Fruit fly (Drosophila melanogaster) whole organism, embryonic: ENCODE results near the gene BORCS6.

Experiments used
- Antp ChIP-seq: fragments of 200-800 bp; sonication (Bioruptor generic); optimal IDR thresholded peaks from 3 replicates; lab custom pipeline; 2016; ENCODE audit warnings: missing biosample characterization, missing genetic modification characterization
- Atf6 ChIP-seq: fragments of 200-800 bp; sonication (Bioruptor generic); IDR thresholded peaks from 2 replicates; pipeline ENCODE4 v1.3.6; 2022; ENCODE audit warnings: missing biosample characterization, missing genetic modification characterization
- CG10979 ChIP-seq: fragments of 200-800 bp; sonication (Bioruptor generic); optimal IDR thresholded peaks from 2 replicates; lab custom pipeline; 2018; ENCODE audit warnings: missing biosample characterization, mild to moderate bottlenecking, missing genetic modification characterization, moderate library complexity
- CG11398 ChIP-seq: fragments of 200-800 bp; sonication (Bioruptor generic); optimal IDR thresholded peaks from 2 replicates; lab custom pipeline; 2016; ENCODE audit warnings: missing biosample characterization, missing genetic modification characterization
- CG12942 ChIP-seq: fragments of 200-800 bp; sonication (Bioruptor generic); optimal IDR thresholded peaks from 3 replicates; lab custom pipeline; 2016; ENCODE audit warnings: missing biosample characterization, missing genetic modification characterization
- CG1602 ChIP-seq: fragments of 200-800 bp; sonication (Bioruptor generic); optimal IDR thresholded peaks from 3 replicates; lab custom pipeline; 2016; ENCODE audit warnings: missing biosample characterization, missing genetic modification characterization
- CG1603 ChIP-seq: fragments of 200-800 bp; sonication (Bioruptor generic); optimal IDR thresholded peaks from 2 replicates; lab custom pipeline; 2019; ENCODE audit warnings: missing biosample characterization, mild to moderate bottlenecking, missing genetic modification characterization, moderate library complexity
- CG17328 ChIP-seq: fragments of 200-800 bp; sonication (Bioruptor generic); IDR thresholded peaks from 2 replicates; pipeline ENCODE4 v1.3.6; 2022; ENCODE audit warnings: missing biosample characterization, missing genetic modification characterization
- CG1792 ChIP-seq: fragments of 200-800 bp; sonication (Bioruptor generic); optimal IDR thresholded peaks from 2 replicates; lab custom pipeline; 2016; ENCODE audit warnings: missing biosample characterization, missing genetic modification characterization
- CG31224 ChIP-seq: fragments of 200-800 bp; sonication (Bioruptor generic); IDR thresholded peaks from 2 replicates; pipeline ENCODE4 v1.3.6; 2022; ENCODE audit warnings: missing biosample characterization, missing genetic modification characterization
- CG32767 ChIP-seq: fragments of 200-800 bp; sonication (Bioruptor generic); IDR thresholded peaks from 2 replicates; pipeline ENCODE4 v1.3.6; 2022; ENCODE audit warnings: missing biosample characterization, missing genetic modification characterization
- CG34422 ChIP-seq: fragments of 200-800 bp; sonication (Bioruptor generic); IDR thresholded peaks from 3 replicates; pipeline ENCODE4 v1.3.6; 2022; ENCODE audit warnings: missing biosample characterization, missing genetic modification characterization
- CG42726 ChIP-seq: fragments of 200-800 bp; sonication (Bioruptor generic); IDR thresholded peaks from 2 replicates; pipeline ENCODE4 v1.3.6; 2022; ENCODE audit warnings: missing biosample characterization, missing genetic modification characterization; ENCODE audit not compliant: partially characterized antibody
- CG6654 ChIP-seq: fragments of 200-800 bp; sonication (Bioruptor generic); optimal IDR thresholded peaks from 2 replicates; lab custom pipeline; 2017; ENCODE audit warnings: missing biosample characterization, mild to moderate bottlenecking, missing genetic modification characterization
- CG6791 ChIP-seq: fragments of 200-800 bp; sonication (Bioruptor generic); IDR thresholded peaks from 3 replicates; pipeline ENCODE4 v1.3.6; 2022; ENCODE audit warnings: missing biosample characterization, missing genetic modification characterization; ENCODE audit not compliant: partially characterized antibody
- CG6813 ChIP-seq: fragments of 200-800 bp; sonication (Bioruptor generic); optimal IDR thresholded peaks from 2 replicates; lab custom pipeline; 2017; ENCODE audit warnings: missing biosample characterization, missing genetic modification characterization, mild to moderate bottlenecking, moderate library complexity, missing genetic modification reagents
- CkIIα-i1 ChIP-seq: fragments of 200-800 bp; sonication (Bioruptor generic); IDR thresholded peaks from 2 replicates; pipeline ENCODE4 v1.3.6; 2022; ENCODE audit warnings: missing biosample characterization, missing genetic modification characterization
- D ChIP-seq, 2 experiments: fragments of 200-800 bp in 1 of 2; fragments of >200 bp in 1 of 2; sonication (Bioruptor generic) in 1 of 2; optimal IDR thresholded peaks; 2 replicates in 1 of 2; 3 replicates in 1 of 2; lab custom pipeline; 2017; ENCODE audit warnings: mild to moderate bottlenecking in 1 of 2, missing biosample characterization in 1 of 2, missing genetic modification characterization in 1 of 2, missing genetic modification reagents in 1 of 2
- Dref ChIP-seq: fragments of 200-800 bp; sonication (Bioruptor generic); IDR thresholded peaks from 2 replicates; pipeline ENCODE4 v1.3.6; 2022; ENCODE audit warnings: missing biosample characterization, missing genetic modification characterization
- Ets97D ChIP-seq: fragments of 200-800 bp; sonication (Bioruptor generic); optimal IDR thresholded peaks from 3 replicates; lab custom pipeline; 2016; ENCODE audit warnings: missing biosample characterization, missing genetic modification characterization
- HLH3B ChIP-seq: fragments of 200-800 bp; sonication (Bioruptor generic); IDR thresholded peaks from 2 replicates; pipeline ENCODE4 v1.3.6; 2022; ENCODE audit warnings: missing biosample characterization, missing genetic modification characterization
- Lpt ChIP-seq: fragments of >200 bp; optimal IDR thresholded peaks from 2 replicates; lab custom pipeline; 2018; ENCODE audit warnings: missing biosample characterization, missing genetic modification characterization
- MESR4 ChIP-seq: fragments of 200-800 bp; sonication (Bioruptor generic); optimal IDR thresholded peaks from 2 replicates; lab custom pipeline; 2018; ENCODE audit warnings: missing biosample characterization, mild to moderate bottlenecking, missing genetic modification characterization, moderate library complexity
- Ptx1 ChIP-seq: fragments of 200-800 bp; sonication (Bioruptor generic); IDR thresholded peaks from 2 replicates; pipeline ENCODE4 v1.3.6; 2022; ENCODE audit warnings: missing biosample characterization, missing genetic modification characterization
- TFAM ChIP-seq: fragments of 200-800 bp; sonication (Bioruptor generic); optimal IDR thresholded peaks from 2 replicates; lab custom pipeline; 2017; ENCODE audit warnings: missing biosample characterization, missing genetic modification characterization, inconsistent platforms
- Taf1 ChIP-seq: fragments of 200-800 bp; sonication (Bioruptor generic); IDR thresholded peaks from 2 replicates; pipeline ENCODE4 v1.3.6; 2022; ENCODE audit warnings: missing biosample characterization, missing genetic modification characterization
- bowl ChIP-seq: fragments of 200-800 bp; sonication (Bioruptor generic); IDR thresholded peaks from 2 replicates; pipeline ENCODE4 v1.3.6; 2022; ENCODE audit warnings: missing biosample characterization, missing genetic modification characterization
- cato ChIP-seq: fragments of 200-800 bp; sonication (Bioruptor generic); optimal IDR thresholded peaks from 2 replicates; lab custom pipeline; 2016; ENCODE audit warnings: missing biosample characterization, missing genetic modification characterization, borderline replicate concordance
- crc ChIP-seq: fragments of 200-800 bp; sonication (Bioruptor generic); optimal IDR thresholded peaks from 2 replicates; lab custom pipeline; 2016; ENCODE audit warnings: missing biosample characterization, missing genetic modification characterization
- crol ChIP-seq: fragments of 200-800 bp; sonication (Bioruptor generic); IDR thresholded peaks from 2 replicates; pipeline ENCODE4 v1.3.6; 2022; ENCODE audit warnings: missing biosample characterization, missing genetic modification characterization
- dan ChIP-seq: fragments of 200-800 bp; sonication (Bioruptor generic); IDR thresholded peaks from 2 replicates; pipeline ENCODE4 v1.3.6; 2022; ENCODE audit warnings: missing biosample characterization, missing genetic modification characterization
- danr ChIP-seq: fragments of 200-800 bp; sonication (Bioruptor generic); IDR thresholded peaks from 2 replicates; pipeline ENCODE4 v1.3.6; 2022; ENCODE audit warnings: missing biosample characterization, missing genetic modification characterization
- fd96Cb ChIP-seq: fragments of 200-800 bp; sonication (Bioruptor generic); optimal IDR thresholded peaks from 2 replicates; lab custom pipeline; 2018; ENCODE audit warnings: missing biosample characterization, mild to moderate bottlenecking, missing genetic modification characterization, moderate library complexity
- gcm2 ChIP-seq: fragments of 200-800 bp; sonication (Bioruptor generic); optimal IDR thresholded peaks from 2 replicates; lab custom pipeline; 2016; ENCODE audit warnings: missing biosample characterization, missing genetic modification characterization
- hkb ChIP-seq, 2 experiments: fragments of 200-800 bp in 1 of 2; fragments of >200 bp in 1 of 2; sonication (Bioruptor generic) in 1 of 2; IDR thresholded peaks in 1 of 2; optimal IDR thresholded peaks in 1 of 2; 2 replicates each; pipeline versions ENCODE4 v1.3.6 to Lab custom; 2017 to 2022; ENCODE audit warnings: missing biosample characterization in 1 of 2, missing genetic modification characterization in 1 of 2
- klu ChIP-seq: fragments of 200-800 bp; sonication (Bioruptor generic); IDR thresholded peaks from 2 replicates; pipeline ENCODE4 v1.3.6; 2022; ENCODE audit warnings: missing biosample characterization, missing genetic modification characterization
- maf-S ChIP-seq: fragments of 200-800 bp; sonication (Bioruptor generic); optimal IDR thresholded peaks from 2 replicates; lab custom pipeline; 2016; ENCODE audit warnings: missing biosample characterization, missing genetic modification characterization
- odd ChIP-seq: fragments of 200-800 bp; sonication (Bioruptor generic); optimal IDR thresholded peaks from 2 replicates; lab custom pipeline; 2017; ENCODE audit warnings: missing biosample characterization, mild to moderate bottlenecking, missing genetic modification characterization
- peb ChIP-seq: fragments of 200-800 bp; sonication (Bioruptor generic); IDR thresholded peaks from 2 replicates; pipeline ENCODE4 v1.3.6; 2022; ENCODE audit warnings: missing biosample characterization, missing genetic modification characterization
- prd ChIP-seq, 3 experiments: fragments of >200 bp in 2 of 3; fragments of 200-800 bp in 1 of 3; sonication (Bioruptor generic) in 1 of 3; optimal IDR thresholded peaks in 2 of 3; IDR thresholded peaks in 1 of 3; 2 replicates in 2 of 3; 3 replicates in 1 of 3; pipeline versions ENCODE4 v1.3.6 to Lab custom; 2017 to 2022; ENCODE audit warnings: missing biosample characterization in 1 of 3, missing genetic modification characterization in 1 of 3
- repo ChIP-seq: fragments of 200-800 bp; sonication (Bioruptor generic); optimal IDR thresholded peaks from 2 replicates; lab custom pipeline; 2016; ENCODE audit warnings: missing biosample characterization, missing genetic modification characterization
- sc ChIP-seq, 3 experiments: fragments of >200 bp in 2 of 3; fragments of 200-800 bp in 1 of 3; sonication (Bioruptor generic) in 1 of 3; optimal IDR thresholded peaks; 2 replicates in 2 of 3; 3 replicates in 1 of 3; lab custom pipeline; 2017; ENCODE audit warnings: mild to moderate bottlenecking in 1 of 3, missing biosample characterization in 1 of 3, missing genetic modification characterization in 1 of 3, missing genetic modification reagents in 1 of 3
- seq ChIP-seq: fragments of 200-800 bp; sonication (Bioruptor generic); IDR thresholded peaks from 2 replicates; pipeline ENCODE4 v1.3.6; 2022; ENCODE audit warnings: missing biosample characterization, missing genetic modification characterization
- sisA ChIP-seq: fragments of 200-800 bp; sonication (Bioruptor generic); IDR thresholded peaks from 2 replicates; pipeline ENCODE4 v1.3.6; 2022; ENCODE audit warnings: missing biosample characterization, missing genetic modification characterization
- sob ChIP-seq: fragments of 200-800 bp; sonication (Bioruptor generic); IDR thresholded peaks from 2 replicates; pipeline ENCODE4 v1.3.6; 2022; ENCODE audit warnings: missing biosample characterization, missing genetic modification characterization
- tgo ChIP-seq: fragments of 200-800 bp; sonication (Bioruptor generic); IDR thresholded peaks from 3 replicates; pipeline ENCODE4 v1.3.6; 2022; ENCODE audit warnings: missing biosample characterization, missing genetic modification characterization
- tna ChIP-seq: fragments of 200-800 bp; sonication (Bioruptor generic); IDR thresholded peaks from 2 replicates; pipeline ENCODE4 v1.3.6; 2022; ENCODE audit warnings: missing biosample characterization, missing genetic modification characterization; ENCODE audit not compliant: partially characterized antibody
- zfh1 ChIP-seq: fragments of 200-800 bp; sonication (Bioruptor generic); IDR thresholded peaks from 3 replicates; pipeline ENCODE4 v1.3.6; 2022; ENCODE audit warnings: missing biosample characterization, missing genetic modification characterization

BORCS6 gene

dm6 chr3L:563002-563627, 22.5 kb downstream of the BORCS6 start (continued):
- peak; percentile 81 for TF ChIP-seq CG17328 (GFP tag; lab: Robert Waterston, UW)
- no peak for TF ChIP-seq sc (optimal IDR thresholded peaks at IDR 0.05; lab: Kevin White, UChicago)
- TF ChIP-seq sc (GFP tag; optimal IDR thresholded peaks at IDR 0.05; lab: Kevin White, UChicago) = no peak
- no peak for TF ChIP-seq CG6791 (GFP tag; lab: Robert Waterston, UW)
- 0 out of 2 replicates have a peak, but pooled peaks have one; percentile 19 for TF ChIP-seq crol
- peak; percentile 65 for TF ChIP-seq CG1603 (tag; lab: Kevin White, UChicago)
- peak; percentile 68 for TF ChIP-seq sisA (GFP tag; lab: Robert Waterston, UW)
- peak; percentile 83 for TF ChIP-seq zfh1 (GFP tag; lab: Robert Waterston, UW)
- peak; percentile 66 for TF ChIP-seq fd96Cb (tag; lab: Kevin White, UChicago)
- TF ChIP-seq crc (GFP tag; lab: Kevin White, UChicago) = no peak
- no peak for TF ChIP-seq Lpt (GFP tag; lab: Kevin White, UChicago)
- no peak for TF ChIP-seq Ets97D (GFP tag; lab: Kevin White, UChicago)
- TF ChIP-seq CG6813 (GFP tag; lab: Kevin White, UChicago) = peak; percentile 29
- TF ChIP-seq Taf1 (GFP tag; lab: Robert Waterston, UW) = 0 out of 2 replicates have a peak, but pooled peaks have one; percentile 26
- TF ChIP-seq klu (GFP tag; lab: Robert Waterston, UW) = no peak
- TF ChIP-seq CkIIα-i1 (GFP tag; lab: Robert Waterston, UW) = no peak
- TF ChIP-seq prd (optimal IDR thresholded peaks at IDR 0.05; lab: Kevin White, UChicago) = no peak
- TF ChIP-seq prd (GFP tag; IDR thresholded peaks at IDR 0.05; lab: Robert Waterston, UW) = peak; percentile 79
- peak; percentile 43; the same call in 1 of the 2 replicates for TF ChIP-seq CG31224 (GFP tag; lab: Robert Waterston, UW)
- TF ChIP-seq bowl (GFP tag; lab: Robert Waterston, UW) = 0 out of 2 replicates have a peak, but pooled peaks have one; percentile 34
- TF ChIP-seq Ptx1 (GFP tag; lab: Robert Waterston, UW) = peak; percentile 77
- TF ChIP-seq repo (GFP tag; lab: Kevin White, UChicago) = peak; percentile 16
- TF ChIP-seq CG6654 (GFP tag; lab: Kevin White, UChicago) = no peak
- peak; percentile 69 for TF ChIP-seq CG10979 (tag; lab: Kevin White, UChicago)
- no peak for TF ChIP-seq maf-S (GFP tag; lab: Kevin White, UChicago)
- TF ChIP-seq CG32767 (GFP tag; lab: Robert Waterston, UW) = no peak
- no peak for TF ChIP-seq CG42726 (GFP tag; lab: Robert Waterston, UW)
- no peak for TF ChIP-seq CG11398
- no peak for TF ChIP-seq CG1602
- TF ChIP-seq Antp (GFP tag; lab: Kevin White, UChicago) = peak; percentile 57
- no peak for TF ChIP-seq MESR4 (GFP tag; lab: Kevin White, UChicago)
- TF ChIP-seq hkb (optimal IDR thresholded peaks at IDR 0.05; lab: Kevin White, UChicago) = no peak
- peak; percentile 90 for TF ChIP-seq hkb (GFP tag; IDR thresholded peaks at IDR 0.05; lab: Robert Waterston, UW)
- TF ChIP-seq CG12942 (GFP tag; lab: Kevin White, UChicago) = peak; percentile 48
- no peak for TF ChIP-seq D (optimal IDR thresholded peaks at IDR 0.05; lab: Kevin White, UChicago)
- TF ChIP-seq D (GFP tag; optimal IDR thresholded peaks at IDR 0.05; lab: Kevin White, UChicago) = peak; percentile 48
- no peak for TF ChIP-seq danr
- TF ChIP-seq Dref (GFP tag; lab: Robert Waterston, UW) = no peak
- no peak; the same call in 1 of the 2 replicates for TF ChIP-seq Atf6 (GFP tag; lab: Robert Waterston, UW)
- TF ChIP-seq seq (GFP tag; lab: Robert Waterston, UW) = peak; percentile 63; the same call in 1 of the 2 replicates
- no peak for TF ChIP-seq tna
- 0 out of 2 replicates have a peak, but pooled peaks have one; percentile 30 for TF ChIP-seq peb (GFP tag; lab: Robert Waterston, UW)
- TF ChIP-seq TFAM (GFP tag; lab: Kevin White, UChicago) = no peak
- peak; percentile 67 for TF ChIP-seq tgo (GFP tag; lab: Robert Waterston, UW)
- TF ChIP-seq dan = 0 out of 2 replicates have a peak, but pooled peaks have one; percentile 21
- peak; percentile 12 for TF ChIP-seq CG1792 (GFP tag; lab: Kevin White, UChicago)
- peak; percentile 37; the same call in 1 of the 2 replicates for TF ChIP-seq HLH3B
- TF ChIP-seq sob (GFP tag; lab: Robert Waterston, UW) = peak; percentile 74
- peak; percentile 21 for TF ChIP-seq cato (GFP tag; lab: Kevin White, UChicago)
- TF ChIP-seq CG34422 (GFP tag; lab: Robert Waterston, UW) = peak; percentile 68; the same call in 2 of the 3 replicates
- peak; percentile 38 for TF ChIP-seq odd (GFP tag; lab: Kevin White, UChicago)
- TF ChIP-seq gcm2 = peak; percentile 21
